Fruit fly (Drosophila melanogaster): ENCODE data around the gene p38a.

The p38a gene

dm6 chr3R:24163556-24164022 is 11.5 kb upstream of the p38a start, which contains the start of gene Apc2 (continued):
- no peak for TF ChIP-seq CG2202 (tag; optimal IDR thresholded peaks at IDR 0.05)
- TF ChIP-seq Sox100B (GFP tag; optimal IDR thresholded peaks at IDR 0.05), result no peak
- TF ChIP-seq CG13894 (tag; optimal IDR thresholded peaks at IDR 0.05), result peak; percentile 52
- TF ChIP-seq wor (GFP tag; IDR thresholded peaks at IDR 0.05), result 0 out of 2 replicates have a peak, but pooled peaks have one; percentile 12
- TF ChIP-seq CG17912 (GFP tag; optimal IDR thresholded peaks at IDR 0.05), result no peak
- no peak for TF ChIP-seq oc (tag; optimal IDR thresholded peaks at IDR 0.05)
- no peak for TF ChIP-seq NC2β (GFP tag; optimal IDR thresholded peaks at IDR 0.05)
- TF ChIP-seq Ada2b (GFP tag; IDR thresholded peaks at IDR 0.05), result peak; percentile 65
- peak; percentile 70 for TF ChIP-seq CG17829 (tag; optimal IDR thresholded peaks at IDR 0.05)
- TF ChIP-seq MBD-R2 (GFP tag; IDR thresholded peaks at IDR 0.05), result no peak
- TF ChIP-seq CG9437 (GFP tag; optimal IDR thresholded peaks at IDR 0.05), result peak; percentile 98
- TF ChIP-seq danr (GFP tag; IDR thresholded peaks at IDR 0.05), result no peak
- no peak for TF ChIP-seq CG8359 (GFP tag; optimal IDR thresholded peaks at IDR 0.05; ENCODE audit: borderline replicate concordance)
- TF ChIP-seq vnd (GFP tag; IDR thresholded peaks at IDR 0.05; ENCODE audit: partially characterized antibody), result peak; percentile 47; the same call in 1 of the 3 replicates
- peak; percentile 58 for TF ChIP-seq CG9817 (tag; optimal IDR thresholded peaks at IDR 0.05)
- TF ChIP-seq CG12299 (tag; optimal IDR thresholded peaks at IDR 0.05), result peak; percentile 16
- TF ChIP-seq CG4360 (GFP tag; IDR thresholded peaks at IDR 0.05), result no peak
- TF ChIP-seq CG4424 (GFP tag; optimal IDR thresholded peaks at IDR 0.05), result peak; percentile 33
- TF ChIP-seq maf-S (GFP tag; optimal IDR thresholded peaks at IDR 0.05), result no peak
- no peak for TF ChIP-seq CG42726 (GFP tag; IDR thresholded peaks at IDR 0.05; ENCODE audit: partially characterized antibody)
- peak; percentile 56 for TF ChIP-seq tin (GFP tag; optimal IDR thresholded peaks at IDR 0.05)
- no peak for TF ChIP-seq prd (optimal IDR thresholded peaks at IDR 0.05)
- TF ChIP-seq prd (GFP tag; IDR thresholded peaks at IDR 0.05), result peak; percentile 69
- no peak for TF ChIP-seq exex (tag; optimal IDR thresholded peaks at IDR 0.05)
- peak; percentile 9 for TF ChIP-seq CG34376 (GFP tag; optimal IDR thresholded peaks at IDR 0.05)
- peak; percentile 5 for TF ChIP-seq CG12219 (GFP tag; optimal IDR thresholded peaks at IDR 0.05)
- TF ChIP-seq CG9932 (GFP tag; IDR thresholded peaks at IDR 0.05), result peak; percentile 75
- no peak for TF ChIP-seq ro (GFP tag; IDR thresholded peaks at IDR 0.05)
- TF ChIP-seq CG14050 (GFP tag; IDR thresholded peaks at IDR 0.05), result no peak
- no peak for TF ChIP-seq seq (GFP tag; IDR thresholded peaks at IDR 0.05)
- peak; percentile 64; the same call in 2 of the 3 replicates for TF ChIP-seq ci (GFP tag; IDR thresholded peaks at IDR 0.05)
- TF ChIP-seq jumu (GFP tag; optimal IDR thresholded peaks at IDR 0.05), result no peak
- TF ChIP-seq CG8478 (optimal IDR thresholded peaks at IDR 0.05), result no peak
- TF ChIP-seq E2f1 (GFP tag; IDR thresholded peaks at IDR 0.05), result peak; percentile 56; the same call in 1 of the 2 replicates
- TF ChIP-seq unpg (GFP tag; optimal IDR thresholded peaks at IDR 0.05), result peak; percentile 66
- TF ChIP-seq CG11723 (GFP tag; optimal IDR thresholded peaks at IDR 0.05), result peak; percentile 2
- TF ChIP-seq CG31224 (GFP tag; IDR thresholded peaks at IDR 0.05), result peak; percentile 32; the same call in 1 of the 2 replicates
- TF ChIP-seq D (optimal IDR thresholded peaks at IDR 0.05), result no peak
- peak; percentile 16 for TF ChIP-seq D (GFP tag; optimal IDR thresholded peaks at IDR 0.05)
- TF ChIP-seq Jarid2 (GFP tag; optimal IDR thresholded peaks at IDR 0.05), result no peak
- peak; percentile 53 for TF ChIP-seq fd3F (GFP tag; optimal IDR thresholded peaks at IDR 0.05)
- TF ChIP-seq lab (GFP tag; optimal IDR thresholded peaks at IDR 0.05), result peak; percentile 71
- no peak for TF ChIP-seq HmgD (GFP tag; optimal IDR thresholded peaks at IDR 0.05)
- peak; percentile 4 for TF ChIP-seq B-H2 (GFP tag; optimal IDR thresholded peaks at IDR 0.05)
- 0 out of 2 replicates have a peak, but pooled peaks have one; percentile 31 for TF ChIP-seq Dref (GFP tag; IDR thresholded peaks at IDR 0.05)
- TF ChIP-seq ap (GFP tag; IDR thresholded peaks at IDR 0.05), result no peak
- peak; percentile 16 for TF ChIP-seq stwl (tag; optimal IDR thresholded peaks at IDR 0.05)
- TF ChIP-seq CG13424 (tag; optimal IDR thresholded peaks at IDR 0.05), result peak; percentile 67
- TF ChIP-seq Doc2 (GFP tag; IDR thresholded peaks at IDR 0.05), result no peak
- TF ChIP-seq CG9215 (GFP tag; IDR thresholded peaks at IDR 0.05), result no peak
- peak; percentile 35; the same call in 1 of the 3 replicates for TF ChIP-seq CG7357 (GFP tag; IDR thresholded peaks at IDR 0.05)
- peak; percentile 60 for TF ChIP-seq CG17328 (GFP tag; IDR thresholded peaks at IDR 0.05)
